Worm (Caenorhabditis elegans) whole organism, young adult: ENCODE results near the gene irld-51.

ENCODE experiments used
- him-1 ChIP-seq: sonication (generic microtip); optimal IDR thresholded peaks from 2 replicates; lab custom pipeline; 2016; ENCODE audit warnings: missing genotype, missing genetic modification reagents, missing genetic modification characterization, missing compliant biosample characterization
- lin-35 ChIP-seq, 3 experiments: fragments of 150-350 bp in 2 of 3; sonication (generic microtip) in 1 of 3; optimal IDR thresholded peaks; 2 replicates each; lab custom pipeline; 2014 to 2018; ENCODE audit warnings: missing biosample characterization in 3 of 3, missing genetic modification characterization in 3 of 3, missing genetic modification reagents in 3 of 3
- snpc-3.4 ChIP-seq: sonication (generic microtip); optimal IDR thresholded peaks from 2 replicates; lab custom pipeline; 2017; ENCODE audit warnings: missing genetic modification characterization, mild to moderate bottlenecking, missing compliant biosample characterization, antibody characterized with exemption, moderate library complexity, missing genotype, missing genetic modification reagents

- TF ChIP-seq him-1, result no peak
- TF ChIP-seq snpc-3.4 (tag; lab: Kevin White, UChicago), result no peak
- no peak for TF ChIP-seq lin-35 (GFP tag; optimal IDR thresholded peaks at IDR 0.05; lab: Kevin White, UChicago)
These were observed 31.9 kb upstream of the irld-51 start for ce11 chrII:2984383-2984782.
